Worm (Caenorhabditis elegans) whole organism, young adult: Measurements from ENCODE around the gene srw-21.
A peak's percentile ranks its signal among the peaks of the same experiment; 100 is the strongest.

ENCODE experiments used
- B0035.1 ChIP-seq: sonication (generic microtip); optimal IDR thresholded peaks from 2 replicates; lab custom pipeline; 2016; ENCODE audit warnings: missing genetic modification characterization, mild to moderate bottlenecking, missing compliant biosample characterization, missing genotype, missing genetic modification reagents
- C17E4.6 ChIP-seq: fragments of 200-800 bp; sonication (Bioruptor generic); IDR thresholded peaks from 2 replicates; pipeline ENCODE4 v1.3.6; 2022; ENCODE audit warnings: missing genetic modification reagents, missing genetic modification characterization, missing compliant biosample characterization
- F10E7.11 ChIP-seq: sonication (generic microtip); optimal IDR thresholded peaks from 2 replicates; lab custom pipeline; 2017; ENCODE audit warnings: mild to moderate bottlenecking, missing genetic modification characterization, moderate library complexity, missing compliant biosample characterization
- F39B2.1 ChIP-seq: fragments of 200-800 bp; sonication (Bioruptor generic); IDR thresholded peaks from 2 replicates; pipeline ENCODE4 v1.3.6; 2022; ENCODE audit warnings: missing genetic modification reagents, missing genetic modification characterization, missing compliant biosample characterization
- F57C9.4 ChIP-seq: sonication (generic microtip); optimal IDR thresholded peaks from 2 replicates; lab custom pipeline; 2017; ENCODE audit warnings: mild to moderate bottlenecking, missing genetic modification characterization, missing compliant biosample characterization
- K11D2.4 ChIP-seq: fragments of 200-800 bp; sonication (Bioruptor generic); IDR thresholded peaks from 2 replicates; pipeline ENCODE4 v1.3.6; 2022; ENCODE audit warnings: missing genetic modification reagents, missing genetic modification characterization, missing compliant biosample characterization
- K12H6.12 ChIP-seq: fragments of 200-800 bp; sonication (Bioruptor generic); optimal IDR thresholded peaks from 2 replicates; lab custom pipeline; 2018; ENCODE audit warnings: mild to moderate bottlenecking, missing genetic modification characterization, missing compliant biosample characterization
- Y53F4B.3 ChIP-seq: fragments of 200-800 bp; sonication (Bioruptor generic); IDR thresholded peaks from 2 replicates; pipeline ENCODE4 v1.3.6; 2022; ENCODE audit warnings: missing genetic modification reagents, missing genetic modification characterization, missing compliant biosample characterization
- Y53G8AR.9 ChIP-seq: fragments of 200-800 bp; sonication (Bioruptor generic); conservative IDR thresholded peaks from 2 replicates; pipeline ENCODE4 v1.3.6; 2022; ENCODE audit warnings: missing genetic modification reagents, missing genetic modification characterization, missing compliant biosample characterization
- Y79H2A.3 ChIP-seq: fragments of 200-800 bp; sonication (Bioruptor generic); conservative IDR thresholded peaks from 2 replicates; pipeline ENCODE4 v1.3.6; 2022; ENCODE audit warnings: missing genetic modification reagents, missing genetic modification characterization, missing compliant biosample characterization
- athp-1 ChIP-seq: sonication (generic microtip); optimal IDR thresholded peaks from 2 replicates; lab custom pipeline; 2017; ENCODE audit warnings: mild to moderate bottlenecking, missing genetic modification characterization, missing compliant biosample characterization
- cebp-2 ChIP-seq: fragments of 200-800 bp; sonication (Bioruptor generic); IDR thresholded peaks from 2 replicates; pipeline ENCODE4 v1.3.6; 2022; ENCODE audit warnings: missing genetic modification characterization, missing compliant biosample characterization
- ceh-100 ChIP-seq: fragments of 200-800 bp; sonication (Bioruptor generic); IDR thresholded peaks from 2 replicates; pipeline ENCODE4 v1.3.6; 2022; ENCODE audit warnings: missing genetic modification reagents, missing genetic modification characterization, missing compliant biosample characterization
- ceh-27 ChIP-seq: fragments of 200-800 bp; sonication (Bioruptor generic); optimal IDR thresholded peaks from 2 replicates; lab custom pipeline; 2018; ENCODE audit warnings: mild to moderate bottlenecking, missing genetic modification characterization, moderate library complexity, missing compliant biosample characterization
- die-1 ChIP-seq: sonication (generic microtip); optimal IDR thresholded peaks from 2 replicates; lab custom pipeline; 2016; ENCODE audit warnings: missing genotype, mild to moderate bottlenecking, missing genetic modification characterization, missing compliant biosample characterization
- egl-44 ChIP-seq: fragments of 200-800 bp; sonication (Bioruptor generic); IDR thresholded peaks from 2 replicates; pipeline ENCODE4 v1.3.6; 2022; ENCODE audit warnings: missing genetic modification reagents, missing genetic modification characterization, missing compliant biosample characterization
- hrde-1 ChIP-seq: sonication (generic microtip); optimal IDR thresholded peaks from 2 replicates; lab custom pipeline; 2016; ENCODE audit warnings: missing genetic modification characterization, mild to moderate bottlenecking, missing compliant biosample characterization, moderate library complexity, missing genotype, missing genetic modification reagents, borderline replicate concordance
- lir-1 ChIP-seq: fragments of 200-800 bp; sonication (Bioruptor generic); conservative IDR thresholded peaks from 2 replicates; pipeline ENCODE4 v1.3.6; 2022; ENCODE audit warnings: missing genetic modification reagents, missing genetic modification characterization, missing compliant biosample characterization
- madf-10 ChIP-seq: sonication (generic microtip); optimal IDR thresholded peaks from 2 replicates; lab custom pipeline; 2016; ENCODE audit warnings: mild to moderate bottlenecking, missing genetic modification characterization, missing compliant biosample characterization
- nhr-120 ChIP-seq: fragments of 200-800 bp; sonication (Bioruptor generic); IDR thresholded peaks from 2 replicates; pipeline ENCODE4 v1.3.6; 2022; ENCODE audit warnings: missing genetic modification characterization, missing compliant biosample characterization
- nhr-179 ChIP-seq: sonication (generic microtip); optimal IDR thresholded peaks from 2 replicates; lab custom pipeline; 2016; ENCODE audit warnings: mild to moderate bottlenecking, missing genetic modification characterization, missing compliant biosample characterization
- nhr-80 ChIP-seq: sonication (generic microtip); optimal IDR thresholded peaks from 2 replicates; lab custom pipeline; 2016; ENCODE audit warnings: missing genetic modification characterization, missing compliant biosample characterization
- nhr-90 ChIP-seq: sonication (generic microtip); optimal IDR thresholded peaks from 2 replicates; lab custom pipeline; 2016; ENCODE audit warnings: missing genotype, mild to moderate bottlenecking, missing genetic modification characterization, missing compliant biosample characterization
- rpc-1 ChIP-seq, 2 experiments: fragments of 150-350 bp in 1 of 2; sonication (generic microtip) in 1 of 2; optimal IDR thresholded peaks; 2 replicates each; lab custom pipeline; 2014 to 2018; ENCODE audit warnings: missing biosample characterization in 1 of 2, missing genetic modification characterization in 1 of 2, missing genetic modification reagents in 1 of 2, missing genotype in 1 of 2
- snpc-1.3 ChIP-seq: sonication (generic microtip); optimal IDR thresholded peaks from 2 replicates; lab custom pipeline; 2017; ENCODE audit warnings: missing genetic modification characterization, mild to moderate bottlenecking, missing compliant biosample characterization, antibody characterized with exemption, moderate library complexity, missing genotype, missing genetic modification reagents; ENCODE audit not compliant: insufficient read depth
- sptf-2 ChIP-seq: fragments of 200-800 bp; sonication (Bioruptor generic); optimal IDR thresholded peaks from 2 replicates; lab custom pipeline; 2018; ENCODE audit warnings: mild to moderate bottlenecking, missing genetic modification characterization, missing compliant biosample characterization
- tbp1 ChIP-seq: fragments of 200-800 bp; sonication (Bioruptor generic); optimal IDR thresholded peaks from 2 replicates; lab custom pipeline; 2018; ENCODE audit warnings: mild to moderate bottlenecking, missing genetic modification characterization, missing compliant biosample characterization
- xnd-1 ChIP-seq: sonication (generic microtip); optimal IDR thresholded peaks from 2 replicates; lab custom pipeline; 2016; ENCODE audit warnings: missing genotype, missing genetic modification reagents, missing genetic modification characterization, missing compliant biosample characterization
- zfh-2 ChIP-seq: fragments of 200-800 bp; sonication (Bioruptor generic); conservative IDR thresholded peaks from 2 replicates; pipeline ENCODE4 v1.3.6; 2022; ENCODE audit warnings: missing genetic modification reagents, missing genetic modification characterization, missing compliant biosample characterization
- zim-3 ChIP-seq: sonication (generic microtip); optimal IDR thresholded peaks from 2 replicates; lab custom pipeline; 2017; ENCODE audit warnings: mild to moderate bottlenecking, missing genetic modification characterization, moderate library complexity, missing compliant biosample characterization
- ztf-25 ChIP-seq: fragments of 200-800 bp; sonication (Bioruptor generic); IDR thresholded peaks from 2 replicates; pipeline ENCODE4 v1.3.6; 2022; ENCODE audit warnings: missing genetic modification reagents, missing genetic modification characterization, missing compliant biosample characterization

srw-21 gene

ce11 chrV:15465032-15465727 lies 22.7 kb upstream of the srw-21 start, which contains the start of gene pqn-71 (continued):
- peak; percentile 92 for TF ChIP-seq cebp-2 (GFP tag; lab: Robert Waterston, UW)
- TF ChIP-seq ztf-25 (GFP tag; lab: Robert Waterston, UW) = peak; percentile 89; the same call in 1 of the 2 replicates
- peak; percentile 83 for TF ChIP-seq ceh-100 (GFP tag; lab: Robert Waterston, UW)
- TF ChIP-seq madf-10 (tag; lab: Kevin White, UChicago) = peak; percentile 92
- 0 out of 2 replicates have a peak, but pooled peaks have one; percentile 52 for TF ChIP-seq Y79H2A.3 (GFP tag; lab: Robert Waterston, UW)
- peak; percentile 80 for TF ChIP-seq nhr-80 (tag; lab: Kevin White, UChicago)
- TF ChIP-seq K12H6.12 (tag; lab: Kevin White, UChicago) = peak; percentile 81
- peak; percentile 95 for TF ChIP-seq egl-44 (GFP tag; lab: Robert Waterston, UW)
- peak; percentile 95 for TF ChIP-seq die-1 (tag; lab: Kevin White, UChicago)
- TF ChIP-seq ceh-27 (GFP tag; lab: Kevin White, UChicago) = peak; percentile 75
- TF ChIP-seq, all 124 proteins: peak for 114

ce11 chrV:15466017-15466416 lies 21.8 kb upstream of the srw-21 start:
- TF ChIP-seq Y53G8AR.9 (GFP tag; lab: Robert Waterston, UW) (no peak), zfh-2 (GFP tag; lab: Robert Waterston, UW) (peak; percentile 62), F10E7.11 (tag; lab: Kevin White, UChicago) (no peak)

ce11 chrV:15466719-15467118 lies 21.1 kb upstream of the srw-21 start:
- TF ChIP-seq F39B2.1 (GFP tag; lab: Robert Waterston, UW) (no peak), athp-1 (tag; lab: Kevin White, UChicago) (no peak), snpc-1.3 (no peak), Y53F4B.3 (GFP tag; lab: Robert Waterston, UW) (no peak), Y79H2A.3 (GFP tag; lab: Robert Waterston, UW) (no peak), nhr-80 (tag; lab: Kevin White, UChicago) (no peak), F57C9.4 (tag; lab: Kevin White, UChicago) (no peak), hrde-1 (tag; lab: Kevin White, UChicago) (no peak), K11D2.4 (GFP tag; lab: Robert Waterston, UW) (no peak), rpc-1 (optimal IDR thresholded peaks at IDR 0.05; lab: Kevin White, UChicago) (no peak), rpc-1 (tag; optimal IDR thresholded peaks at IDR 0.05; lab: Kevin White, UChicago) (no peak), C17E4.6 (no peak), B0035.1 (tag; lab: Kevin White, UChicago) (no peak)

ce11 chrV:15471029-15471428 lies 16.8 kb upstream of the srw-21 start, which contains the start of gene dpf-1:
dpf-1 (plus strand) TSS chrV:15471329.
- TF ChIP-seq tbp1 (GFP tag; lab: Kevin White, UChicago) (no peak), nhr-179 (no peak), zim-3 (tag; lab: Kevin White, UChicago) (no peak), sptf-2 (GFP tag; lab: Kevin White, UChicago) (no peak), nhr-90 (tag; lab: Kevin White, UChicago) (no peak), lir-1 (no peak), nhr-120 (GFP tag; lab: Robert Waterston, UW) (no peak), xnd-1 (tag; lab: Kevin White, UChicago) (no peak), F57C9.4 (tag; lab: Kevin White, UChicago) (no peak)
